Worm (Caenorhabditis elegans): ENCODE measurements around the gene Y32B12B.4.

Gene Y32B12B.4

ce11 chrV:16591992-16592798, 39.1 kb downstream of the Y32B12B.4 start, which contains the start of gene srh-269 (continued):
- no peak for TF ChIP-seq zag-1 (tag; optimal IDR thresholded peaks at IDR 0.05)
- TF ChIP-seq nhr-23 (tag; optimal IDR thresholded peaks at IDR 0.05) = no peak

DNA sequence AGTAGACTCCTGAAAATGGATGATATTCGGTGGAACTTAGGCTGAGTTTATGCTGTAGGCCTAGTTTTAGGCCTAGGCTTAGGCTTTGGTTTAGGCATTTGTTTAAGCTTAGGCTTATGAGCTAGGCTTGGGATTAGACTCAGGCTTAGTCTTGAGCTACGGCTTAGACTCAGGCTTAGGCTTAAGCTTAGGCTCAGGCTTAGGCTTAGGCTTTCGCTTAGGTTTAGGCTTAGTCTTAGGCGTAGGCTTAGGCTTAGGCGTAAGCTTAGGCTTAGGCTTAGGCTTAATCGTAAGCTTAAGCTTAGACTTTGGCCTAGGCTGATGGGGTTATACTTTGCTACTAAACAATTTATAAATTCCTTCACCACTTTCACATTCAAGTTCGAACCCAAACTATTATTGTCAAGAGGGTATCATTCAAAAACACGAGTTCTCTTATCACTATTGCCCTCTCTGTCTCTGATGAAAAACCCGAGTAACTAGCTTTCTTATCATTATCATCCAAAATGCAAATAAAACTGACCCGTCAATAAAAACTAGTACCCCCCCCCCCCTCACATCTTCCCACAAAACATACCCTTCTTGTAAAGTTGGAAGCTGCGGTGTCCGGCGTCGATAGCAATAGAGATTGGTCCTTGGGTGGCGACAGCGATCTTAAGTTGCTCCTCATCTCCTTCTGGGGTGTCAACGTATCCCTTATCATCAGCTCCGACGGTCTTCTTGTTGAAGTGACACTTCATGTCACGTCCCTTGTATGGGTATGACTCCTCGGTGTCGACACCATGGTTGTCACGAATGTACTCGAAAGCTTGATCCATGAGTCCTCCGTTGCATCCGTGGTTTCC, 40.0 kb downstream of the Y32B12B.4 start:
- TF ChIP-seq unc-62 (GFP tag; optimal IDR thresholded peaks at IDR 0.05) (no peak), nhr-23 (tag; optimal IDR thresholded peaks at IDR 0.05) (no peak), ama-1 (optimal IDR thresholded peaks at IDR 0.05) (peak; percentile 26), Y55F3AM.14 (GFP tag; optimal IDR thresholded peaks at IDR 0.05) (peak; percentile 31), fos-1 (tag; optimal IDR thresholded peaks at IDR 0.05) (peak; percentile 43), ztf-4 (tag; optimal IDR thresholded peaks at IDR 0.05) (no peak), ztf-11 (tag; optimal IDR thresholded peaks at IDR 0.05) (no peak), crh-2 (tag; optimal IDR thresholded peaks at IDR 0.05) (peak; percentile 34), gmeb-1 (tag; optimal IDR thresholded peaks at IDR 0.05) (peak; percentile 47), elt-1 (tag; optimal IDR thresholded peaks at IDR 0.05) (no peak), mbf-1 (tag; optimal IDR thresholded peaks at IDR 0.05) (no peak), sma-9 (GFP tag; optimal IDR thresholded peaks at IDR 0.05) (peak; percentile 41), sma-9 (tag; optimal IDR thresholded peaks at IDR 0.05) (no peak), snpc-4 (tag; optimal IDR thresholded peaks at IDR 0.05) (no peak)

ce11 chrV:16593792-16594059, 40.6 kb downstream of the Y32B12B.4 start:
- no peak for TF ChIP-seq nhr-25 (tag; optimal IDR thresholded peaks at IDR 0.05)
- no peak for TF ChIP-seq snpc-4 (tag; optimal IDR thresholded peaks at IDR 0.05)
- TF ChIP-seq crh-2 (tag; optimal IDR thresholded peaks at IDR 0.05) = no peak
- no peak for TF ChIP-seq ztf-1 (GFP tag; conservative IDR thresholded peaks at IDR 0.05)
- no peak for TF ChIP-seq ceh-82 (tag; optimal IDR thresholded peaks at IDR 0.05)
- TF ChIP-seq peb-1 (tag; optimal IDR thresholded peaks at IDR 0.05) = no peak
- no peak for TF ChIP-seq sem-4 (tag; optimal IDR thresholded peaks at IDR 0.05)
- TF ChIP-seq C34F6.9 (tag; optimal IDR thresholded peaks at IDR 0.05) = no peak
- TF ChIP-seq unc-39 (tag; optimal IDR thresholded peaks at IDR 0.05) = no peak
- no peak for TF ChIP-seq alr-1 (tag; optimal IDR thresholded peaks at IDR 0.05)
- TF ChIP-seq lin-13 (GFP tag; optimal IDR thresholded peaks at IDR 0.05) = no peak

ce11 chrV:16594514-16594913, 41.4 kb downstream of the Y32B12B.4 start:
- TF ChIP-seq crh-2 (tag; optimal IDR thresholded peaks at IDR 0.05) = no peak
- TF ChIP-seq Y55F3AM.14 (GFP tag; optimal IDR thresholded peaks at IDR 0.05) = no peak
- no peak for TF ChIP-seq nhr-23 (tag; optimal IDR thresholded peaks at IDR 0.05)
- TF ChIP-seq C34F6.9 (tag; optimal IDR thresholded peaks at IDR 0.05) = peak; percentile 11
- TF ChIP-seq mdl-1 (tag; optimal IDR thresholded peaks at IDR 0.05) = no peak
- no peak for TF ChIP-seq lsy-2 (tag; optimal IDR thresholded peaks at IDR 0.05)
- no peak for TF ChIP-seq dmd-4 (tag; optimal IDR thresholded peaks at IDR 0.05)
- TF ChIP-seq nhr-6 (tag; optimal IDR thresholded peaks at IDR 0.05) = no peak
- no peak for TF ChIP-seq nhr-25 (tag; optimal IDR thresholded peaks at IDR 0.05)
- no peak for TF ChIP-seq ztf-1 (GFP tag; conservative IDR thresholded peaks at IDR 0.05)
- TF ChIP-seq sma-9 (GFP tag; optimal IDR thresholded peaks at IDR 0.05) = peak; percentile 14
- TF ChIP-seq sma-9 (tag; optimal IDR thresholded peaks at IDR 0.05) = no peak
- TF ChIP-seq ZK546.5 (tag; optimal IDR thresholded peaks at IDR 0.05) = no peak
- peak; percentile 7 for TF ChIP-seq ztf-4 (tag; optimal IDR thresholded peaks at IDR 0.05)
- TF ChIP-seq egl-27 (tag; optimal IDR thresholded peaks at IDR 0.05) = no peak
- peak; percentile 50 for TF ChIP-seq nhr-129 (tag; optimal IDR thresholded peaks at IDR 0.05)

ce11 chrV:16595140-16595791, 42.1 kb downstream of the Y32B12B.4 start, which contains the start of gene cpl-1:
cpl-1 (minus strand) TSS chrV:16595346.
- TF ChIP-seq sma-3 (GFP tag; optimal IDR thresholded peaks at IDR 0.05) (no peak), ama-1 (optimal IDR thresholded peaks at IDR 0.05) (peak; percentile 70), crh-2 (tag; optimal IDR thresholded peaks at IDR 0.05) (peak; percentile 20), nhr-6 (tag; optimal IDR thresholded peaks at IDR 0.05) (no peak), nhr-25 (tag; optimal IDR thresholded peaks at IDR 0.05) (no peak), snpc-4 (tag; optimal IDR thresholded peaks at IDR 0.05) (no peak), lsy-2 (tag; optimal IDR thresholded peaks at IDR 0.05) (peak in 1 of 2 experiments; percentile 37), sem-4 (tag; optimal IDR thresholded peaks at IDR 0.05) (no peak), Y55F3AM.14 (GFP tag; optimal IDR thresholded peaks at IDR 0.05) (no peak), unc-55 (GFP tag; optimal IDR thresholded peaks at IDR 0.05) (no peak), R02D3.7 (tag; optimal IDR thresholded peaks at IDR 0.05) (no peak), ceh-16 (tag; optimal IDR thresholded peaks at IDR 0.05) (no peak), aly-2 (tag; optimal IDR thresholded peaks at IDR 0.05) (no peak), C34F6.9 (tag; optimal IDR thresholded peaks at IDR 0.05) (no peak), nhr-23 (tag; optimal IDR thresholded peaks at IDR 0.05) (no peak), nhr-12 (tag; optimal IDR thresholded peaks at IDR 0.05) (no peak), sma-9 (GFP tag; optimal IDR thresholded peaks at IDR 0.05) (peak; percentile 38), sma-9 (tag; optimal IDR thresholded peaks at IDR 0.05) (no peak), gmeb-1 (tag; optimal IDR thresholded peaks at IDR 0.05) (no peak), nhr-11 (tag; optimal IDR thresholded peaks at IDR 0.05) (no peak), skn-1 (tag; optimal IDR thresholded peaks at IDR 0.05) (no peak), egl-27 (tag; optimal IDR thresholded peaks at IDR 0.05) (no peak), ztf-11 (tag; optimal IDR thresholded peaks at IDR 0.05) (no peak), unc-62 (GFP tag; optimal IDR thresholded peaks at IDR 0.05) (no peak), nhr-129 (tag; optimal IDR thresholded peaks at IDR 0.05) (peak; percentile 33), mdl-1 (tag; optimal IDR thresholded peaks at IDR 0.05) (no peak)
